Worm (Caenorhabditis elegans) whole organism, L4 larva: ENCODE results near the gene F56D2.8.

ENCODE experiments used
- T20F7.1 ChIP-seq: fragments of 200-800 bp; sonication (Bioruptor generic); optimal IDR thresholded peaks from 2 replicates; lab custom pipeline; 2018; ENCODE audit warnings: mild to moderate bottlenecking, missing genetic modification characterization, missing compliant biosample characterization
- ZK337.2 ChIP-seq: fragments of 200-800 bp; sonication (Bioruptor generic); IDR thresholded peaks from 2 replicates; pipeline ENCODE4 v1.3.6; 2022; ENCODE audit warnings: missing genetic modification reagents, missing genetic modification characterization, missing compliant biosample characterization
- aha-1 ChIP-seq: fragments of 150-350 bp; peaks from one replicate; lab custom pipeline; 2014; ENCODE audit warnings: missing biosample characterization, missing genetic modification characterization
- aly-2 ChIP-seq: sonication (generic microtip); optimal IDR thresholded peaks from 2 replicates; lab custom pipeline; 2018; ENCODE audit warnings: missing biosample characterization, missing genetic modification characterization
- arid-1 ChIP-seq: fragments of 200-800 bp; sonication (Bioruptor generic); conservative IDR thresholded peaks from 2 replicates; pipeline ENCODE4 v1.3.6; 2022; ENCODE audit warnings: missing genetic modification reagents, missing genetic modification characterization, missing compliant biosample characterization
- ceh-20 ChIP-seq: fragments of 200-800 bp; sonication (Bioruptor generic); IDR thresholded peaks from 2 replicates; pipeline ENCODE4 v1.3.6; 2022; ENCODE audit warnings: missing genetic modification reagents, missing genetic modification characterization, missing compliant biosample characterization
- ceh-32 ChIP-seq: sonication (generic microtip); optimal IDR thresholded peaks from 2 replicates; lab custom pipeline; 2016; ENCODE audit warnings: mild to moderate bottlenecking, missing genetic modification characterization, missing compliant biosample characterization; ENCODE audit not compliant: poor library complexity
- daf-12 ChIP-seq: fragments of 150-350 bp; optimal IDR thresholded peaks from 2 replicates; lab custom pipeline; 2014; ENCODE audit warnings: missing biosample characterization, missing genetic modification reagents, missing genetic modification characterization
- daf-8 ChIP-seq: fragments of 200-800 bp; sonication (Bioruptor generic); IDR thresholded peaks from 2 replicates; pipeline ENCODE4 v1.3.6; 2022; ENCODE audit warnings: missing genetic modification characterization, missing compliant biosample characterization
- dmd-9 ChIP-seq: fragments of 200-800 bp; sonication (Bioruptor generic); IDR thresholded peaks from 2 replicates; pipeline ENCODE4 v1.3.6; 2022; ENCODE audit warnings: missing genetic modification reagents, missing genetic modification characterization, missing compliant biosample characterization
- duxl-1 ChIP-seq: sonication (generic microtip); optimal IDR thresholded peaks from 2 replicates; lab custom pipeline; 2016; ENCODE audit warnings: mild to moderate bottlenecking, missing genetic modification characterization, moderate library complexity, missing compliant biosample characterization; ENCODE audit not compliant: poor library complexity
- hif-1 ChIP-seq, 2 experiments: sonication (generic microtip); optimal IDR thresholded peaks; 2 replicates each; lab custom pipeline; 2016 to 2017; ENCODE audit warnings: missing compliant biosample characterization in 2 of 2, missing genetic modification characterization in 2 of 2, missing genetic modification reagents in 2 of 2, missing genotype in 2 of 2, mild to moderate bottlenecking in 1 of 2
- hlh-30 ChIP-seq: sonication (generic microtip); optimal IDR thresholded peaks from 2 replicates; lab custom pipeline; 2017; ENCODE audit warnings: antibody characterized with exemption, mild to moderate bottlenecking, missing genetic modification characterization, missing compliant biosample characterization; ENCODE audit not compliant: insufficient read depth
- lin-1 ChIP-seq: fragments of 200-800 bp; sonication (Bioruptor generic); IDR thresholded peaks from 2 replicates; pipeline ENCODE4 v1.3.6; 2022; ENCODE audit warnings: missing genetic modification reagents, missing genetic modification characterization, missing compliant biosample characterization
- lin-15B ChIP-seq: fragments of 150-350 bp; sonication (generic microtip); optimal IDR thresholded peaks from 3 replicates; lab custom pipeline; 2014; ENCODE audit warnings: missing biosample characterization, missing genetic modification characterization
- lsy-2 ChIP-seq, 2 experiments: fragments of 150-350 bp in 1 of 2; sonication (generic microtip) in 1 of 2; optimal IDR thresholded peaks; 2 replicates each; lab custom pipeline; 2014 to 2017; ENCODE audit warnings: missing biosample characterization in 2 of 2, missing genetic modification characterization in 2 of 2
- madf-5 ChIP-seq, 2 experiments: fragments of 200-800 bp; sonication (Bioruptor generic); IDR thresholded peaks; 2 replicates each; pipeline ENCODE4 v1.3.6; 2022; ENCODE audit warnings: missing compliant biosample characterization in 2 of 2, missing genetic modification characterization in 2 of 2
- madf-9 ChIP-seq: fragments of 200-800 bp; sonication (Bioruptor generic); conservative IDR thresholded peaks from 2 replicates; pipeline ENCODE4 v1.3.6; 2022; ENCODE audit warnings: missing genetic modification reagents, missing genetic modification characterization, missing compliant biosample characterization
- nhr-11 ChIP-seq: fragments of 150-350 bp; optimal IDR thresholded peaks from 2 replicates; lab custom pipeline; 2014; ENCODE audit warnings: missing biosample characterization, missing genetic modification characterization
- nhr-25 ChIP-seq: sonication (generic microtip); optimal IDR thresholded peaks from 2 replicates; lab custom pipeline; 2017; ENCODE audit warnings: missing genetic modification characterization, mild to moderate bottlenecking, missing compliant biosample characterization, antibody characterized with exemption, moderate library complexity, borderline replicate concordance; ENCODE audit not compliant: insufficient read depth
- nhr-77 ChIP-seq: fragments of 150-350 bp; optimal IDR thresholded peaks from 2 replicates; lab custom pipeline; 2014; ENCODE audit warnings: missing biosample characterization, missing genetic modification characterization
- pha-4 ChIP-seq, 2 experiments: fragments of 150-350 bp in 1 of 2; fragments of 200-800 bp in 1 of 2; sonication (Bioruptor generic) in 1 of 2; IDR thresholded peaks in 1 of 2; optimal IDR thresholded peaks in 1 of 2; 2 replicates each; pipeline versions ENCODE4 v1.3.6 to Lab custom; 2014 to 2022; ENCODE audit warnings: missing genetic modification characterization in 2 of 2, missing genetic modification reagents in 2 of 2, missing biosample characterization in 1 of 2, missing compliant biosample characterization in 1 of 2
- set-16 ChIP-seq: fragments of 200-800 bp; sonication (Bioruptor generic); IDR thresholded peaks from 2 replicates; pipeline ENCODE4 v1.3.6; 2022; ENCODE audit warnings: missing genetic modification reagents, missing genetic modification characterization, missing compliant biosample characterization
- spr-1 ChIP-seq: sonication (generic microtip); optimal IDR thresholded peaks from 2 replicates; lab custom pipeline; 2016; ENCODE audit warnings: mild to moderate bottlenecking, missing genetic modification characterization, missing compliant biosample characterization
- unc-39 ChIP-seq: sonication (generic microtip); optimal IDR thresholded peaks from 2 replicates; lab custom pipeline; 2017; ENCODE audit warnings: missing biosample characterization, missing genetic modification characterization
- unc-62 ChIP-seq, 3 experiments: fragments of 150-350 bp in 1 of 3; sonication (generic microtip); optimal IDR thresholded peaks in 2 of 3; peaks in 1 of 3; 1 replicate in 1 of 3; 2 replicates in 2 of 3; lab custom pipeline; 2014 to 2017; ENCODE audit warnings: missing biosample characterization in 3 of 3, missing genetic modification characterization in 3 of 3, missing genetic modification reagents in 3 of 3, missing genotype in 1 of 3
- vab-7 ChIP-seq: fragments of 200-800 bp; sonication (Bioruptor generic); IDR thresholded peaks from 2 replicates; pipeline ENCODE4 v1.3.6; 2022; ENCODE audit warnings: missing genetic modification reagents, missing genetic modification characterization, missing compliant biosample characterization
- zfp-3 ChIP-seq: fragments of 200-800 bp; sonication (Bioruptor generic); conservative IDR thresholded peaks from 2 replicates; pipeline ENCODE4 v1.3.6; 2022; ENCODE audit warnings: missing genetic modification reagents, missing genetic modification characterization, missing compliant biosample characterization
- zip-2 ChIP-seq: fragments of 150-350 bp; optimal IDR thresholded peaks from 2 replicates; lab custom pipeline; 2014; ENCODE audit warnings: missing biosample characterization, missing genetic modification characterization
- ztf-11 ChIP-seq: fragments of 150-350 bp; optimal IDR thresholded peaks from 2 replicates; lab custom pipeline; 2014; ENCODE audit warnings: missing biosample characterization, missing genetic modification characterization
- ztf-7 ChIP-seq: fragments of 150-350 bp; optimal IDR thresholded peaks from 2 replicates; lab custom pipeline; 2014; ENCODE audit warnings: missing biosample characterization, missing genetic modification characterization

The F56D2.8 gene

DNA sequence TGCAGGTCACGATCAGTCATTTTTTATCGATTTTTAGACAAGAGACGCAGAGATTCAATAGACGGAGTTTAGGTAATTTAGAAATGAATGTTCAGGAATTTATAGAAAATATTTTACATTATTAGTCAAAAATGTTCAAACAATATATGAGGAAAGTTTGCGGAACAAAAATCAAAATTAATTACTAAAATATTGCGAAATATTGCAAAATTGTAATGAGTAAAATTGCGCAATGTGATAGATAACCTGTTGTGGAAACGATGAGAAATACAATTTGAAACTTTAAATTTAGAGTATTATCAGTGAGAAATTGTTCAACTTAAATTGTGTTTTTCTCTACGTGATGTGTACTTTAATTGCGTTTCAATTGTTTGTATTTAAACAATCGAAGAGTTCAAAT, 1.6 kb downstream of the F56D2.8 start, which contains the start of gene F56D2.5:
Gene F56D2.5 (minus strand): TSS at position 371 of the 400 bp plus-strand sequence.
- TF ChIP-seq daf-8, result no peak
- peak in 1 of 2 experiments; percentile 5 for TF ChIP-seq lsy-2 (tag; optimal IDR thresholded peaks at IDR 0.05; lab: Kevin White, UChicago)
- no peak for TF ChIP-seq pha-4 (GFP tag; IDR thresholded peaks at IDR 0.05; lab: Robert Waterston, UW)
- no peak for TF ChIP-seq pha-4 (tag; optimal IDR thresholded peaks at IDR 0.05; lab: Kevin White, UChicago)
- peak; percentile 98 for TF ChIP-seq zip-2 (tag; lab: Kevin White, UChicago)
- TF ChIP-seq ztf-7 (tag; lab: Kevin White, UChicago), result peak; percentile 96
- TF ChIP-seq nhr-11 (tag; lab: Kevin White, UChicago), result no peak
- TF ChIP-seq unc-62 (GFP tag; optimal IDR thresholded peaks at IDR 0.05 in 1 of 2; lab: Kevin White, UChicago), result peak in 1 of 2 experiments; percentile 29
- TF ChIP-seq unc-62 (tag; optimal IDR thresholded peaks at IDR 0.05; lab: Kevin White, UChicago), result no peak

ce11 chrIII:5573694-5574093, 9.0 kb downstream of the F56D2.8 start, which contains the start of gene molo-1:
molo-1 (plus strand) TSS chrIII:5573994.
- TF ChIP-seq lin-15B (tag; lab: Kevin White, UChicago) (no peak), ztf-11 (tag; lab: Kevin White, UChicago) (no peak), zfp-3 (GFP tag; lab: Robert Waterston, UW) (no peak), arid-1 (GFP tag; lab: Robert Waterston, UW) (no peak), dmd-9 (GFP tag; lab: Robert Waterston, UW) (no peak), spr-1 (tag; lab: Kevin White, UChicago) (no peak), set-16 (no peak), vab-7 (GFP tag; lab: Robert Waterston, UW) (no peak), madf-5 (GFP tag; IDR thresholded peaks at IDR 0.05; lab: Robert Waterston, UW) (no peak), ZK337.2 (no peak), T20F7.1 (GFP tag; lab: Kevin White, UChicago) (no peak), ceh-32 (tag; lab: Kevin White, UChicago) (no peak), aly-2 (no peak), ceh-20 (GFP tag; lab: Robert Waterston, UW) (no peak), unc-39 (tag; lab: Kevin White, UChicago) (no peak), hif-1 (tag; optimal IDR thresholded peaks at IDR 0.05; lab: Kevin White, UChicago) (no peak), nhr-25 (tag; lab: Kevin White, UChicago) (no peak), lin-1 (GFP tag; lab: Robert Waterston, UW) (no peak)

- TF ChIP-seq hlh-30 (tag; lab: Kevin White, UChicago), result peak; percentile 52
- TF ChIP-seq nhr-77, result no peak
- TF ChIP-seq madf-9, result no peak
- TF ChIP-seq aha-1 (tag; lab: Kevin White, UChicago), result peak; percentile 57
Observed at ce11 chrIII:5572806-5573205, 9.9 kb downstream of the F56D2.8 start.

DNA sequence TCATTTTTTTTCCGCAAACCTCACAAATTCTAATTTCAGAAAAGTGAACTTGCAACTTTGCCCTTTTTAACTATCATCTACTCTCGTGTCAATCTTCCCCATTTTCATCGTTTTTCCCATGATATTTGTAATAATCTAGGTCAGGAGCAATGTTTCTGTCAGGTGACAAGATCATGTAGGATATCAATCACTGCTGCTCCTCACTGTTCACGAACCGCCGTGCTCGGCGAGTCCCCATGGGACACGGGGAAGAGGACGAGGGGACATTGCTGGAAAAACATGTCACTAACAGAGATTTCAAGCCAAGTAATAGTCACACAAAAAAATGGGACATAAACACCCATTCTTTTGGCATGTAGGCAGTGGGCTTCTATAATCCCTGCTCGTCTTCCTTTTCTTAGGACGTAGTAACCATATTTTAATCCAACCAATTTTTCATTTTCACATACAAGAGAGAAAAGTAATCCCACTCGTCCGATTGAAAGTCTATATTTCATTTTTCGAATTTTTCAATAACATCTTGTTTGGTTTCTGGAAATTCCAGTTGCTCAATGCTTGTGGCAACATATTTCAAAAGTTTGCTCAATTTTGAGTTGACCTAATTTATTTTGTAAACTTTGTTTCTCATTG, 11.7 kb downstream of the F56D2.8 start:
- TF ChIP-seq daf-12 (tag; lab: Kevin White, UChicago), result no peak
- no peak for TF ChIP-seq dmd-9 (GFP tag; lab: Robert Waterston, UW)
- TF ChIP-seq ceh-20 (GFP tag; lab: Robert Waterston, UW), result peak; percentile 48; the same call in 1 of the 2 replicates
- peak in 1 of 2 experiments; percentile 86 for TF ChIP-seq unc-62 (GFP tag; optimal IDR thresholded peaks at IDR 0.05 in 1 of 2; lab: Kevin White, UChicago)
- TF ChIP-seq unc-62 (tag; optimal IDR thresholded peaks at IDR 0.05; lab: Kevin White, UChicago), result no peak
- peak; percentile 10 for TF ChIP-seq hlh-30 (tag; lab: Kevin White, UChicago)
- no peak for TF ChIP-seq lsy-2 (tag; optimal IDR thresholded peaks at IDR 0.05; lab: Kevin White, UChicago)
- no peak for TF ChIP-seq duxl-1 (tag; lab: Kevin White, UChicago)
